Worm (Caenorhabditis elegans): ENCODE results near the gene T28C12.2.

ce11 chrV:6350109-6350508 lies 21.1 kb downstream of the T28C12.2 start:
- TF ChIP-seq unc-62 (GFP tag; optimal IDR thresholded peaks at IDR 0.05) (no peak), mdl-1 (tag; optimal IDR thresholded peaks at IDR 0.05) (no peak), fos-1 (tag; optimal IDR thresholded peaks at IDR 0.05) (no peak), F13H6.1 (tag; optimal IDR thresholded peaks at IDR 0.05) (peak; percentile 42), ceh-16 (tag; optimal IDR thresholded peaks at IDR 0.05) (no peak), ZK546.5 (tag; optimal IDR thresholded peaks at IDR 0.05) (no peak), blmp-1 (tag; optimal IDR thresholded peaks at IDR 0.05; ENCODE audit: insufficient read depth) (no peak), ztf-1 (GFP tag; conservative IDR thresholded peaks at IDR 0.05) (no peak), sem-4 (tag; optimal IDR thresholded peaks at IDR 0.05) (no peak), ztf-11 (tag; optimal IDR thresholded peaks at IDR 0.05) (no peak)

All from whole organism, L2 larva.